Worm (Caenorhabditis elegans) whole organism, late embryonic: ENCODE measurements around the gene F54E4.3.

Source experiments
- C08G9.2 ChIP-seq: sonication (generic microtip); optimal IDR thresholded peaks from 2 replicates; lab custom pipeline; 2016; ENCODE audit warnings: mild to moderate bottlenecking, missing genetic modification characterization, moderate library complexity, missing compliant biosample characterization
- C38D4.7 ChIP-seq: fragments of 200-800 bp; sonication (Bioruptor generic); optimal IDR thresholded peaks from 2 replicates; lab custom pipeline; 2018; ENCODE audit warnings: mild to moderate bottlenecking, missing genetic modification characterization, moderate library complexity, missing compliant biosample characterization
- F13H6.1 ChIP-seq: sonication (generic microtip); optimal IDR thresholded peaks from 2 replicates; lab custom pipeline; 2016; ENCODE audit warnings: missing genetic modification characterization, missing compliant biosample characterization
- K02D7.2 ChIP-seq: sonication (generic microtip); optimal IDR thresholded peaks from 2 replicates; lab custom pipeline; 2017; ENCODE audit warnings: mild to moderate bottlenecking, missing genetic modification characterization, missing compliant biosample characterization
- K09A11.1 ChIP-seq: sonication (generic microtip); optimal IDR thresholded peaks from 2 replicates; lab custom pipeline; 2017; ENCODE audit warnings: antibody characterized with exemption, mild to moderate bottlenecking, missing genetic modification characterization, missing compliant biosample characterization; ENCODE audit not compliant: insufficient read depth
- T23F11.4 ChIP-seq: fragments of 200-800 bp; sonication (Bioruptor generic); optimal IDR thresholded peaks from 2 replicates; lab custom pipeline; 2018; ENCODE audit warnings: mild to moderate bottlenecking, missing genetic modification characterization, missing compliant biosample characterization
- ahr-1 ChIP-seq: sonication (generic microtip); optimal IDR thresholded peaks from 2 replicates; lab custom pipeline; 2016; ENCODE audit warnings: missing genetic modification characterization, missing compliant biosample characterization
- ama-1 ChIP-seq: fragments of 150-350 bp; optimal IDR thresholded peaks from 2 replicates; lab custom pipeline; 2014
- ceh-14 ChIP-seq: sonication (generic microtip); optimal IDR thresholded peaks from 2 replicates; lab custom pipeline; 2016; ENCODE audit warnings: missing genotype, missing genetic modification characterization, missing compliant biosample characterization
- ceh-18 ChIP-seq: sonication (generic microtip); optimal IDR thresholded peaks from 2 replicates; lab custom pipeline; 2016; ENCODE audit warnings: missing genetic modification characterization, missing compliant biosample characterization
- ceh-19 ChIP-seq: fragments of 200-800 bp; sonication (Bioruptor generic); optimal IDR thresholded peaks from 2 replicates; lab custom pipeline; 2018; ENCODE audit warnings: mild to moderate bottlenecking, missing genetic modification characterization, missing compliant biosample characterization
- ceh-2 ChIP-seq: sonication (generic microtip); optimal IDR thresholded peaks from 2 replicates; lab custom pipeline; 2016; ENCODE audit warnings: missing genotype, missing genetic modification characterization, missing compliant biosample characterization
- ceh-30 ChIP-seq: fragments of 150-350 bp; optimal IDR thresholded peaks from 2 replicates; lab custom pipeline; 2014; ENCODE audit warnings: missing biosample characterization, missing genetic modification characterization
- ceh-34 ChIP-seq: sonication (generic microtip); optimal IDR thresholded peaks from 2 replicates; lab custom pipeline; 2016; ENCODE audit warnings: mild to moderate bottlenecking, missing genetic modification characterization, missing compliant biosample characterization
- ceh-48 ChIP-seq: sonication (generic microtip); optimal IDR thresholded peaks from 2 replicates; lab custom pipeline; 2016; ENCODE audit warnings: missing genetic modification characterization, inconsistent platforms, missing compliant biosample characterization
- ceh-6 ChIP-seq: fragments of 200-800 bp; sonication (Bioruptor generic); optimal IDR thresholded peaks from 2 replicates; lab custom pipeline; 2018; ENCODE audit warnings: mild to moderate bottlenecking, missing genetic modification characterization, missing compliant biosample characterization
- ceh-9 ChIP-seq: sonication (generic microtip); optimal IDR thresholded peaks from 2 replicates; lab custom pipeline; 2016; ENCODE audit warnings: mild to moderate bottlenecking, missing genetic modification characterization, inconsistent platforms, missing compliant biosample characterization
- che-1 ChIP-seq: sonication (generic microtip); optimal IDR thresholded peaks from 2 replicates; lab custom pipeline; 2016; ENCODE audit warnings: mild to moderate bottlenecking, missing genetic modification characterization, missing compliant biosample characterization
- dmd-4 ChIP-seq: sonication (generic microtip); optimal IDR thresholded peaks from 2 replicates; lab custom pipeline; 2016; ENCODE audit warnings: borderline replicate concordance, missing genetic modification characterization, missing compliant biosample characterization
- dve-1 ChIP-seq: sonication (generic microtip); optimal IDR thresholded peaks from 2 replicates; lab custom pipeline; 2017; ENCODE audit warnings: antibody characterized with exemption, mild to moderate bottlenecking, missing genetic modification characterization, missing compliant biosample characterization
- elt-2 ChIP-seq: sonication (generic microtip); optimal IDR thresholded peaks from 2 replicates; lab custom pipeline; 2016; ENCODE audit warnings: missing genetic modification reagents, missing genetic modification characterization, missing compliant biosample characterization
- elt-4 ChIP-seq: sonication (generic microtip); optimal IDR thresholded peaks from 2 replicates; lab custom pipeline; 2016; ENCODE audit warnings: missing genetic modification characterization, missing compliant biosample characterization
- ets-4 ChIP-seq: sonication (generic microtip); optimal IDR thresholded peaks from 2 replicates; lab custom pipeline; 2016; ENCODE audit warnings: missing genetic modification characterization, missing compliant biosample characterization
- eyg-1 ChIP-seq: sonication (generic microtip); optimal IDR thresholded peaks from 2 replicates; lab custom pipeline; 2016; ENCODE audit warnings: missing genotype, missing genetic modification characterization, missing compliant biosample characterization
- fax-1 ChIP-seq: sonication (generic microtip); optimal IDR thresholded peaks from 2 replicates; lab custom pipeline; 2016; ENCODE audit warnings: missing genotype, missing genetic modification characterization, missing compliant biosample characterization
- fkh-6 ChIP-seq: sonication (generic microtip); optimal IDR thresholded peaks from 2 replicates; lab custom pipeline; 2016; ENCODE audit warnings: missing genetic modification characterization, missing compliant biosample characterization
- gmeb-2 ChIP-seq: sonication (generic microtip); optimal IDR thresholded peaks from 2 replicates; lab custom pipeline; 2016; ENCODE audit warnings: missing genetic modification characterization, inconsistent platforms, missing compliant biosample characterization
- hlh-15 ChIP-seq: sonication (generic microtip); optimal IDR thresholded peaks from 2 replicates; lab custom pipeline; 2016; ENCODE audit warnings: missing genetic modification characterization, missing compliant biosample characterization
- hlh-30 ChIP-seq: sonication (generic microtip); optimal IDR thresholded peaks from 2 replicates; lab custom pipeline; 2017; ENCODE audit warnings: antibody characterized with exemption, missing genetic modification characterization, missing compliant biosample characterization; ENCODE audit not compliant: insufficient read depth
- hlh-8 ChIP-seq: sonication (generic microtip); optimal IDR thresholded peaks from 2 replicates; lab custom pipeline; 2016; ENCODE audit warnings: missing genotype, missing genetic modification characterization, missing compliant biosample characterization
- lim-6 ChIP-seq: sonication (generic microtip); optimal IDR thresholded peaks from 2 replicates; lab custom pipeline; 2016; ENCODE audit warnings: missing genetic modification characterization, missing compliant biosample characterization
- madf-2 ChIP-seq: sonication (generic microtip); optimal IDR thresholded peaks from 2 replicates; lab custom pipeline; 2017; ENCODE audit warnings: missing genetic modification characterization, missing compliant biosample characterization
- mec-3 ChIP-seq: sonication (generic microtip); optimal IDR thresholded peaks from 2 replicates; lab custom pipeline; 2016; ENCODE audit warnings: borderline replicate concordance, missing genetic modification characterization, missing compliant biosample characterization
- npax-4 ChIP-seq: sonication (generic microtip); optimal IDR thresholded peaks from 2 replicates; lab custom pipeline; 2016; ENCODE audit warnings: missing genetic modification characterization, missing compliant biosample characterization
- odd-2 ChIP-seq: sonication (generic microtip); optimal IDR thresholded peaks from 2 replicates; lab custom pipeline; 2017; ENCODE audit warnings: antibody characterized with exemption, mild to moderate bottlenecking, missing genetic modification characterization, missing compliant biosample characterization
- pax-1 ChIP-seq: fragments of 150-350 bp; optimal IDR thresholded peaks from 2 replicates; lab custom pipeline; 2014; ENCODE audit warnings: missing biosample characterization, missing genetic modification characterization
- pha-4 ChIP-seq: fragments of 150-350 bp; optimal IDR thresholded peaks from 2 replicates; lab custom pipeline; 2018; ENCODE audit warnings: missing biosample characterization, missing genetic modification reagents, missing genetic modification characterization
- pqm-1 ChIP-seq: sonication (generic microtip); optimal IDR thresholded peaks from 2 replicates; lab custom pipeline; 2016; ENCODE audit warnings: missing genetic modification characterization, missing compliant biosample characterization
- pros-1 ChIP-seq: fragments of 150-350 bp; optimal IDR thresholded peaks from 2 replicates; lab custom pipeline; 2014; ENCODE audit warnings: missing biosample characterization, missing genetic modification reagents, missing genetic modification characterization
- ref-2 ChIP-seq: sonication (generic microtip); optimal IDR thresholded peaks from 2 replicates; lab custom pipeline; 2016; ENCODE audit warnings: missing genetic modification characterization, missing compliant biosample characterization
- sdc-2 ChIP-seq: sonication (generic microtip); optimal IDR thresholded peaks from 2 replicates; lab custom pipeline; 2016; ENCODE audit warnings: missing genotype, missing genetic modification characterization, missing compliant biosample characterization
- sox-4 ChIP-seq: sonication (generic microtip); optimal IDR thresholded peaks from 2 replicates; lab custom pipeline; 2017; ENCODE audit warnings: mild to moderate bottlenecking, missing genetic modification characterization, inconsistent platforms, missing compliant biosample characterization
- tbx-2 ChIP-seq: sonication (generic microtip); optimal IDR thresholded peaks from 2 replicates; lab custom pipeline; 2016; ENCODE audit warnings: missing genetic modification characterization, missing compliant biosample characterization
- tbx-7 ChIP-seq: sonication (generic microtip); optimal IDR thresholded peaks from 2 replicates; lab custom pipeline; 2016; ENCODE audit warnings: missing genotype, missing genetic modification characterization, missing compliant biosample characterization
- ttx-3 ChIP-seq: sonication (generic microtip); optimal IDR thresholded peaks from 2 replicates; lab custom pipeline; 2016; ENCODE audit warnings: missing genetic modification reagents, missing genetic modification characterization, missing compliant biosample characterization
- unc-3 ChIP-seq, 2 experiments: fragments of 200-800 bp in 1 of 2; sonication (Bioruptor generic) in 1 of 2; sonication (generic microtip) in 1 of 2; conservative IDR thresholded peaks in 1 of 2; optimal IDR thresholded peaks in 1 of 2; 2 replicates each; pipeline versions ENCODE4 v1.3.6 to Lab custom; 2016 to 2022; ENCODE audit warnings: missing compliant biosample characterization in 2 of 2, missing genetic modification characterization in 2 of 2, missing genetic modification reagents in 1 of 2
- unc-42 ChIP-seq: sonication (generic microtip); optimal IDR thresholded peaks from 2 replicates; lab custom pipeline; 2016; ENCODE audit warnings: missing genotype, missing genetic modification characterization, missing compliant biosample characterization
- unc-55 ChIP-seq: sonication (generic microtip); optimal IDR thresholded peaks from 2 replicates; lab custom pipeline; 2017; ENCODE audit warnings: missing biosample characterization, missing genetic modification reagents, missing genetic modification characterization
- unc-86 ChIP-seq: sonication (generic microtip); optimal IDR thresholded peaks from 2 replicates; lab custom pipeline; 2016; ENCODE audit warnings: missing genetic modification characterization, missing compliant biosample characterization
- zip-5 ChIP-seq: sonication (generic microtip); optimal IDR thresholded peaks from 2 replicates; lab custom pipeline; 2016; ENCODE audit warnings: missing genetic modification characterization, missing compliant biosample characterization

Gene F54E4.3

ce11 chrX:14607770-14608169 is 28.5 kb downstream of the F54E4.3 start:
- TF ChIP-seq fkh-6 (tag; lab: Kevin White, UChicago): no peak
- TF ChIP-seq gmeb-2: no peak
- TF ChIP-seq ref-2 (tag; lab: Kevin White, UChicago): no peak
- TF ChIP-seq hlh-30 (tag; lab: Kevin White, UChicago): no peak
- no peak for TF ChIP-seq C08G9.2 (tag; lab: Kevin White, UChicago)
- TF ChIP-seq unc-86 (tag; lab: Kevin White, UChicago): no peak
- no peak for TF ChIP-seq ama-1 (lab: Kevin White, UChicago)
- TF ChIP-seq T23F11.4 (GFP tag; lab: Kevin White, UChicago): no peak
- TF ChIP-seq elt-4 (tag; lab: Kevin White, UChicago): no peak
- TF ChIP-seq lim-6 (tag; lab: Kevin White, UChicago): no peak

- TF ChIP-seq mec-3 (tag; lab: Kevin White, UChicago): no peak
- no peak for TF ChIP-seq eyg-1 (tag; lab: Kevin White, UChicago)
- TF ChIP-seq tbx-7 (tag; lab: Kevin White, UChicago): no peak
- no peak for TF ChIP-seq elt-2 (tag; lab: Kevin White, UChicago)
- TF ChIP-seq K09A11.1: peak; percentile 13
- no peak for TF ChIP-seq ahr-1
- peak; percentile 60 for TF ChIP-seq unc-42 (tag; lab: Kevin White, UChicago)
- peak; percentile 44 for TF ChIP-seq C08G9.2 (tag; lab: Kevin White, UChicago)
- TF ChIP-seq ceh-30: no peak
- peak; percentile 72 for TF ChIP-seq ceh-34 (tag; lab: Kevin White, UChicago)
- TF ChIP-seq lim-6 (tag; lab: Kevin White, UChicago): no peak
- no peak for TF ChIP-seq K02D7.2 (tag; lab: Kevin White, UChicago)
- no peak for TF ChIP-seq madf-2 (tag; lab: Kevin White, UChicago)
- no peak for TF ChIP-seq C38D4.7
- TF ChIP-seq unc-3 (GFP tag; conservative IDR thresholded peaks at IDR 0.05; lab: Robert Waterston, UW): no peak
- no peak for TF ChIP-seq unc-3 (tag; optimal IDR thresholded peaks at IDR 0.05; lab: Kevin White, UChicago)
- peak; percentile 74 for TF ChIP-seq sdc-2
- peak; percentile 24 for TF ChIP-seq ceh-18 (tag; lab: Kevin White, UChicago)
- TF ChIP-seq gmeb-2: no peak
- TF ChIP-seq ttx-3 (tag; lab: Kevin White, UChicago): no peak
- no peak for TF ChIP-seq pqm-1 (tag; lab: Kevin White, UChicago)
- TF ChIP-seq ceh-14 (tag; lab: Kevin White, UChicago): no peak
- TF ChIP-seq ref-2 (tag; lab: Kevin White, UChicago): peak; percentile 49
- no peak for TF ChIP-seq dve-1 (tag; lab: Kevin White, UChicago)
- TF ChIP-seq ceh-48 (tag; lab: Kevin White, UChicago): peak; percentile 91
- TF ChIP-seq dmd-4: no peak
- TF ChIP-seq pax-1 (tag; lab: Kevin White, UChicago): peak; percentile 33
- no peak for TF ChIP-seq pha-4
- no peak for TF ChIP-seq hlh-15 (tag; lab: Kevin White, UChicago)
- no peak for TF ChIP-seq fkh-6 (tag; lab: Kevin White, UChicago)
- TF ChIP-seq ceh-19 (GFP tag; lab: Kevin White, UChicago): peak; percentile 27
- TF ChIP-seq ceh-2 (tag; lab: Kevin White, UChicago): peak; percentile 37
- no peak for TF ChIP-seq npax-4 (tag; lab: Kevin White, UChicago)
- peak; percentile 61 for TF ChIP-seq unc-55 (GFP tag; lab: Kevin White, UChicago)
- no peak for TF ChIP-seq odd-2 (tag; lab: Kevin White, UChicago)
- TF ChIP-seq ceh-6 (GFP tag; lab: Kevin White, UChicago): no peak
- TF ChIP-seq fax-1 (tag; lab: Kevin White, UChicago): no peak
- no peak for TF ChIP-seq hlh-8 (tag; lab: Kevin White, UChicago)
- TF ChIP-seq zip-5 (tag; lab: Kevin White, UChicago): no peak
- no peak for TF ChIP-seq sox-4 (tag; lab: Kevin White, UChicago)
- TF ChIP-seq che-1 (tag; lab: Kevin White, UChicago): no peak
- no peak for TF ChIP-seq T23F11.4 (GFP tag; lab: Kevin White, UChicago)
- TF ChIP-seq tbx-2: peak; percentile 42
- TF ChIP-seq ets-4: no peak
- no peak for TF ChIP-seq ceh-9 (tag; lab: Kevin White, UChicago)
- peak; percentile 30 for TF ChIP-seq pros-1 (tag; lab: Kevin White, UChicago)
- peak; percentile 37 for TF ChIP-seq F13H6.1 (tag; lab: Kevin White, UChicago)
Observed at ce11 chrX:14602676-14603075, 33.5 kb downstream of the F54E4.3 start, which contains the start of gene eor-2. Gene eor-2, plus strand, starts transcription at chrX:14603017.
